Fruit fly (Drosophila melanogaster): ENCODE measurements around the gene CG42367.

The CG42367 gene

dm6 chr2L:9890576-9890975, 39.8 kb upstream of the CG42367 start, which contains the start of the genes CG34183 and CG4537 (continued):
- no peak for TF ChIP-seq wor (GFP tag; IDR thresholded peaks at IDR 0.05)
- no peak for TF ChIP-seq CG10565 (GFP tag; optimal IDR thresholded peaks at IDR 0.05)
- peak; percentile 90 for TF ChIP-seq Doc3 (GFP tag; IDR thresholded peaks at IDR 0.05; ENCODE audit: partially characterized antibody)
- TF ChIP-seq kni (GFP tag; optimal IDR thresholded peaks at IDR 0.05) = no peak
- TF ChIP-seq pzg (GFP tag; optimal IDR thresholded peaks at IDR 0.05) = peak; percentile 86
- peak; percentile 64 for TF ChIP-seq CG12659 (GFP tag; optimal IDR thresholded peaks at IDR 0.05)
- peak; percentile 92 for TF ChIP-seq Bgb (GFP tag; IDR thresholded peaks at IDR 0.05; ENCODE audit: partially characterized antibody)
- peak; percentile 49 for TF ChIP-seq phol (tag; optimal IDR thresholded peaks at IDR 0.05)
- no peak for TF ChIP-seq pnt (GFP tag; optimal IDR thresholded peaks at IDR 0.05)
- TF ChIP-seq slbo (GFP tag; IDR thresholded peaks at IDR 0.05) = peak; percentile 21; the same call in 1 of the 2 replicates
- peak in 1 of 2 experiments; percentile 30 for TF ChIP-seq crp (GFP tag; optimal IDR thresholded peaks at IDR 0.05)
- no peak for TF ChIP-seq Adf1 (GFP tag; IDR thresholded peaks at IDR 0.05)
- no peak for TF ChIP-seq CG8281 (tag; optimal IDR thresholded peaks at IDR 0.05)
- peak; percentile 91 for TF ChIP-seq Opbp (GFP tag; IDR thresholded peaks at IDR 0.05; ENCODE audit: partially characterized antibody)
- no peak for TF ChIP-seq cwo (GFP tag; optimal IDR thresholded peaks at IDR 0.05)
- peak; percentile 60; the same call in 2 of the 3 replicates for TF ChIP-seq mld (GFP tag; IDR thresholded peaks at IDR 0.05; ENCODE audit: partially characterized antibody)
- TF ChIP-seq CG1832 (GFP tag; optimal IDR thresholded peaks at IDR 0.05) = no peak
- TF ChIP-seq CG10267 (tag; optimal IDR thresholded peaks at IDR 0.05) = peak; percentile 25
- TF ChIP-seq BEAF-32 (GFP tag; optimal IDR thresholded peaks at IDR 0.05) = peak; percentile 89
- peak; percentile 39 for TF ChIP-seq CG15514 (GFP tag; optimal IDR thresholded peaks at IDR 0.05)
- TF ChIP-seq tin (GFP tag; optimal IDR thresholded peaks at IDR 0.05) = no peak
- no peak for TF ChIP-seq Hr39 (optimal IDR thresholded peaks at IDR 0.05)
- TF ChIP-seq rib (GFP tag; IDR thresholded peaks at IDR 0.05) = 0 out of 2 replicates have a peak, but pooled peaks have one; percentile 31
- no peak for TF ChIP-seq CG12769 (tag; optimal IDR thresholded peaks at IDR 0.05)
- no peak for TF ChIP-seq fd3F (GFP tag; optimal IDR thresholded peaks at IDR 0.05)
- no peak for TF ChIP-seq CG9876 (GFP tag; optimal IDR thresholded peaks at IDR 0.05)
- no peak for TF ChIP-seq slp2 (GFP tag; optimal IDR thresholded peaks at IDR 0.05)
- no peak for TF ChIP-seq PHDP (tag; optimal IDR thresholded peaks at IDR 0.05)
- TF ChIP-seq CG14441 (GFP tag; IDR thresholded peaks at IDR 0.05) = no peak
- TF ChIP-seq CG31441 (GFP tag; IDR thresholded peaks at IDR 0.05) = no peak
- TF ChIP-seq CG1024 (GFP tag; IDR thresholded peaks at IDR 0.05) = no peak
- TF ChIP-seq ERR (GFP tag; optimal IDR thresholded peaks at IDR 0.05) = no peak
- no peak for TF ChIP-seq Deaf1 (tag; optimal IDR thresholded peaks at IDR 0.05)
- TF ChIP-seq yki (optimal IDR thresholded peaks at IDR 0.05) = no peak
- no peak for TF ChIP-seq Rx (GFP tag; IDR thresholded peaks at IDR 0.05)
- TF ChIP-seq HmgD (GFP tag; optimal IDR thresholded peaks at IDR 0.05) = no peak
- TF ChIP-seq CG8089 (GFP tag; optimal IDR thresholded peaks at IDR 0.05) = no peak
- TF ChIP-seq Rfx (GFP tag; IDR thresholded peaks at IDR 0.05) = peak; percentile 39; the same call in 1 of the 2 replicates
- TF ChIP-seq CG3995 (GFP tag; optimal IDR thresholded peaks at IDR 0.05) = no peak
- no peak for TF ChIP-seq prd (optimal IDR thresholded peaks at IDR 0.05)
- TF ChIP-seq prd (GFP tag; IDR thresholded peaks at IDR 0.05) = no peak
- TF ChIP-seq CG8944 (GFP tag; optimal IDR thresholded peaks at IDR 0.05) = no peak
- no peak for TF ChIP-seq odd (GFP tag; optimal IDR thresholded peaks at IDR 0.05)
- TF ChIP-seq sna (GFP tag; IDR thresholded peaks at IDR 0.05; ENCODE audit: partially characterized antibody) = peak; percentile 89
- no peak for TF ChIP-seq CG8388 (GFP tag; optimal IDR thresholded peaks at IDR 0.05)
- TF ChIP-seq Nf-YC (tag; optimal IDR thresholded peaks at IDR 0.05) = no peak
- TF ChIP-seq CG34376 (GFP tag; optimal IDR thresholded peaks at IDR 0.05) = peak; percentile 6
- peak; percentile 3 for TF ChIP-seq her (GFP tag; optimal IDR thresholded peaks at IDR 0.05)
- peak; percentile 93 for TF ChIP-seq CG6791 (GFP tag; IDR thresholded peaks at IDR 0.05; ENCODE audit: partially characterized antibody)
- no peak for TF ChIP-seq ara (GFP tag; IDR thresholded peaks at IDR 0.05)
- peak; percentile 82 for TF ChIP-seq CG2116 (GFP tag; optimal IDR thresholded peaks at IDR 0.05)

Data from whole organism, embryonic.